Fruit fly (Drosophila melanogaster): ENCODE measurements around the gene mRpL23.
A peak's percentile ranks its signal among the peaks of the same experiment; 100 is the strongest.

mRpL23 gene

dm6 chr3L:2418769-2419168 is 45.3 kb upstream of the mRpL23 start (continued):
- TF ChIP-seq ken (GFP tag; IDR thresholded peaks at IDR 0.05) = peak; percentile 73; the same call in 2 of the 3 replicates
- no peak for TF ChIP-seq pfk (GFP tag; optimal IDR thresholded peaks at IDR 0.05)
- no peak for TF ChIP-seq hth (optimal IDR thresholded peaks at IDR 0.05)
- no peak for TF ChIP-seq peb (GFP tag; IDR thresholded peaks at IDR 0.05)
- TF ChIP-seq CG32767 (GFP tag; IDR thresholded peaks at IDR 0.05) = peak; percentile 85
- TF ChIP-seq Oli (tag; optimal IDR thresholded peaks at IDR 0.05) = peak; percentile 70
- TF ChIP-seq CG17385 (GFP tag; optimal IDR thresholded peaks at IDR 0.05) = peak; percentile 71
- TF ChIP-seq dysf (GFP tag; IDR thresholded peaks at IDR 0.05) = peak; percentile 92
- no peak for TF ChIP-seq CG9797 (GFP tag; optimal IDR thresholded peaks at IDR 0.05)
- TF ChIP-seq CG2712 (tag; optimal IDR thresholded peaks at IDR 0.05) = peak; percentile 80
- TF ChIP-seq emc (GFP tag; optimal IDR thresholded peaks at IDR 0.05) = peak; percentile 42
- TF ChIP-seq CG16779 (GFP tag; IDR thresholded peaks at IDR 0.05) = peak; percentile 77
- peak; percentile 3 for TF ChIP-seq CG3838 (GFP tag; optimal IDR thresholded peaks at IDR 0.05)
- TF ChIP-seq pzg (GFP tag; optimal IDR thresholded peaks at IDR 0.05) = peak; percentile 8
- peak; percentile 25 for TF ChIP-seq CHES-1-like (GFP tag; optimal IDR thresholded peaks at IDR 0.05)
- TF ChIP-seq schlank (tag; optimal IDR thresholded peaks at IDR 0.05) = no peak
- TF ChIP-seq Dek (tag; optimal IDR thresholded peaks at IDR 0.05) = peak; percentile 48
- peak; percentile 84 for TF ChIP-seq zfh1 (GFP tag; IDR thresholded peaks at IDR 0.05)
- peak; percentile 89 for TF ChIP-seq CG9727 (GFP tag; optimal IDR thresholded peaks at IDR 0.05)
- peak; percentile 74 for TF ChIP-seq Oaz (GFP tag; IDR thresholded peaks at IDR 0.05)
- peak; percentile 71 for TF ChIP-seq CG6765 (GFP tag; optimal IDR thresholded peaks at IDR 0.05)
- TF ChIP-seq CG12219 (GFP tag; optimal IDR thresholded peaks at IDR 0.05) = peak; percentile 63
- peak; percentile 69 for TF ChIP-seq CG43689 (GFP tag; IDR thresholded peaks at IDR 0.05)
- TF ChIP-seq CG2120 (GFP tag; optimal IDR thresholded peaks at IDR 0.05) = peak; percentile 77
- no peak for TF ChIP-seq Kr (GFP tag; optimal IDR thresholded peaks at IDR 0.05)
- peak; percentile 64 for TF ChIP-seq CG4360 (GFP tag; IDR thresholded peaks at IDR 0.05)
- TF ChIP-seq Sry-δ (GFP tag; optimal IDR thresholded peaks at IDR 0.05) = peak; percentile 52
- peak; percentile 54 for TF ChIP-seq dmrt11E (tag; optimal IDR thresholded peaks at IDR 0.05)
- TF ChIP-seq Side (GFP tag; optimal IDR thresholded peaks at IDR 0.05) = peak; percentile 86
- TF ChIP-seq CG10366 (GFP tag; IDR thresholded peaks at IDR 0.05) = peak; percentile 83
- peak; percentile 40 for TF ChIP-seq crc (GFP tag; optimal IDR thresholded peaks at IDR 0.05)
- no peak for TF ChIP-seq p53 (GFP tag; optimal IDR thresholded peaks at IDR 0.05)
- TF ChIP-seq CTCF (GFP tag; optimal IDR thresholded peaks at IDR 0.05) = peak; percentile 59
- TF ChIP-seq ttk (GFP tag; IDR thresholded peaks at IDR 0.05) = peak; percentile 72
- peak; percentile 93 for TF ChIP-seq Fer1 (GFP tag; optimal IDR thresholded peaks at IDR 0.05)
- peak; percentile 67 for TF ChIP-seq CG13424 (tag; optimal IDR thresholded peaks at IDR 0.05)
- peak; percentile 32 for TF ChIP-seq Hand (GFP tag; optimal IDR thresholded peaks at IDR 0.05)
- peak; percentile 55 for TF ChIP-seq Chrac-16 (GFP tag; optimal IDR thresholded peaks at IDR 0.05)
- peak; percentile 30 for TF ChIP-seq CrebB (tag; optimal IDR thresholded peaks at IDR 0.05)
- peak; percentile 87 for TF ChIP-seq CG7987 (GFP tag; optimal IDR thresholded peaks at IDR 0.05)
- TF ChIP-seq CG5245 (GFP tag; optimal IDR thresholded peaks at IDR 0.05) = peak; percentile 87
- peak; percentile 39; the same call in 1 of the 3 replicates for TF ChIP-seq CG7357 (GFP tag; IDR thresholded peaks at IDR 0.05)
- no peak for TF ChIP-seq aop (GFP tag; IDR thresholded peaks at IDR 0.05)
- TF ChIP-seq dimm (GFP tag; IDR thresholded peaks at IDR 0.05) = peak; percentile 73
- TF ChIP-seq Dad (GFP tag; optimal IDR thresholded peaks at IDR 0.05) = peak; percentile 71
- TF ChIP-seq stc (GFP tag; IDR thresholded peaks at IDR 0.05) = peak; percentile 80
- no peak for TF ChIP-seq lov (optimal IDR thresholded peaks at IDR 0.05)
- 0 out of 3 replicates have a peak, but pooled peaks have one; percentile 37 for TF ChIP-seq lov (GFP tag; IDR thresholded peaks at IDR 0.05)
- peak; percentile 88 for TF ChIP-seq otp (GFP tag; IDR thresholded peaks at IDR 0.05)
- TF ChIP-seq chif (GFP tag; optimal IDR thresholded peaks at IDR 0.05) = peak; percentile 62 to 72
- TF ChIP-seq HLH4C (GFP tag; IDR thresholded peaks at IDR 0.05; ENCODE audit: partially characterized antibody) = no peak
- TF ChIP-seq CG12769 (tag; optimal IDR thresholded peaks at IDR 0.05) = peak; percentile 74
- TF ChIP-seq insv (GFP tag; optimal IDR thresholded peaks at IDR 0.05) = no peak

All from whole organism, embryonic.